Fruit fly (Drosophila melanogaster): ENCODE data around the gene Tango4.

Gene Tango4

dm6 chrX:12012149-12013097 lies 8.4 kb upstream of the Tango4 start, which contains the start of the genes CG1492 and regucalcin (continued):
- TF ChIP-seq trem (tag; optimal IDR thresholded peaks at IDR 0.05) (peak; percentile 57), Ravus (GFP tag; IDR thresholded peaks at IDR 0.05) (no peak), CG9932 (GFP tag; IDR thresholded peaks at IDR 0.05) (no peak), CG9609 (GFP tag; optimal IDR thresholded peaks at IDR 0.05) (no peak), CG7987 (GFP tag; optimal IDR thresholded peaks at IDR 0.05) (no peak), tll (GFP tag; optimal IDR thresholded peaks at IDR 0.05) (peak in 1 of 2 experiments; percentile 37), zfh2 (GFP tag; optimal IDR thresholded peaks at IDR 0.05) (no peak), CG8478 (optimal IDR thresholded peaks at IDR 0.05) (no peak), CG18011 (GFP tag; optimal IDR thresholded peaks at IDR 0.05) (no peak), CG4282 (GFP tag; optimal IDR thresholded peaks at IDR 0.05) (no peak), CG31224 (GFP tag; IDR thresholded peaks at IDR 0.05) (no peak), CG4404 (GFP tag; IDR thresholded peaks at IDR 0.05) (no peak), onecut (GFP tag; IDR thresholded peaks at IDR 0.05) (no peak), CG7357 (GFP tag; IDR thresholded peaks at IDR 0.05) (no peak), CG3995 (GFP tag; optimal IDR thresholded peaks at IDR 0.05) (no peak), ken (GFP tag; IDR thresholded peaks at IDR 0.05) (no peak), Myb (GFP tag; optimal IDR thresholded peaks at IDR 0.05) (peak; percentile 89), nau (GFP tag; optimal IDR thresholded peaks at IDR 0.05) (no peak), CG8089 (GFP tag; optimal IDR thresholded peaks at IDR 0.05) (no peak), ab (GFP tag; optimal IDR thresholded peaks at IDR 0.05) (no peak), Kr (GFP tag; optimal IDR thresholded peaks at IDR 0.05) (no peak), tup (GFP tag; optimal IDR thresholded peaks at IDR 0.05) (no peak), da (GFP tag; optimal IDR thresholded peaks at IDR 0.05) (no peak), insv (GFP tag; optimal IDR thresholded peaks at IDR 0.05) (no peak), CG15696 (tag; optimal IDR thresholded peaks at IDR 0.05) (no peak), seq (GFP tag; IDR thresholded peaks at IDR 0.05) (no peak), az2 (GFP tag; optimal IDR thresholded peaks at IDR 0.05) (no peak), Dip2 (GFP tag; IDR thresholded peaks at IDR 0.05) (no peak), Hr3 (GFP tag; optimal IDR thresholded peaks at IDR 0.05) (no peak), CG2199 (GFP tag; IDR thresholded peaks at IDR 0.05) (no peak), CG17359 (tag; optimal IDR thresholded peaks at IDR 0.05) (no peak), CG2875 (GFP tag; optimal IDR thresholded peaks at IDR 0.05) (no peak), NFAT (GFP tag; IDR thresholded peaks at IDR 0.05) (no peak), CG3847 (GFP tag; IDR thresholded peaks at IDR 0.05) (peak; percentile 62), tap (tag; optimal IDR thresholded peaks at IDR 0.05) (no peak), nmo (GFP tag; optimal IDR thresholded peaks at IDR 0.05) (peak; percentile 21), shn (GFP tag; optimal IDR thresholded peaks at IDR 0.05) (no peak), B-H1 (GFP tag; IDR thresholded peaks at IDR 0.05) (no peak), CG10267 (tag; optimal IDR thresholded peaks at IDR 0.05) (peak; percentile 57), CG3163 (GFP tag; optimal IDR thresholded peaks at IDR 0.05) (no peak), dati (GFP tag; IDR thresholded peaks at IDR 0.05) (no peak), TFAM (GFP tag; optimal IDR thresholded peaks at IDR 0.05) (no peak), ttk (GFP tag; IDR thresholded peaks at IDR 0.05) (no peak), Ets65A (GFP tag) (no peak), CG2116 (GFP tag; optimal IDR thresholded peaks at IDR 0.05) (peak; percentile 88), exex (tag; optimal IDR thresholded peaks at IDR 0.05) (peak; percentile 21), CG34224 (GFP tag; IDR thresholded peaks at IDR 0.05; ENCODE audit: partially characterized antibody) (peak; percentile 50; the same call in 1 of the 3 replicates), lola (GFP tag; optimal IDR thresholded peaks at IDR 0.05) (no peak), ATbp (GFP tag; optimal IDR thresholded peaks at IDR 0.05) (no peak), gcm (GFP tag; optimal IDR thresholded peaks at IDR 0.05) (no peak)

Measured in whole organism, embryonic.